Worm (Caenorhabditis elegans): ENCODE results near the gene F59B10.5.

DNA sequence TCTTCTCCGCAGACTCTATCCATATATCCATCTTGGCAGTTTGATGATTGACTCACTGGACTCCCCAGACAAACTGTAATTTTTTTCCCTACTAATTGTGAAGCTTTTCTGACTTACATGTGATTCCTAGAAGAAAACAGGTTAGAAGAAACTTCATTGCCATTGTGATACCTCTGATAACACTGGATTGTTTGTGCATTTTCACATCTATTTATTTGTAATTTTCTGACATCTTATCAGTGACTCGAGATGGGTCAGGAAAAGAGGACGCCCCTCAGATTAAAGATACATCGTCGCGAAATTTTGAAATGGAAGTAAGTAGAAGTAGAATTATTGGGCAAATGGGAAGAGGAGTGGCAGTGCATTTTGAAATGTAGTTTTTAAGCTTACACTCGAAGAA is 33.2 kb downstream of the F59B10.5 start, which contains the start of gene clec-61:
- TF ChIP-seq R02D3.7 (tag; optimal IDR thresholded peaks at IDR 0.05) = no peak
- no peak for TF ChIP-seq pqm-1 (tag; optimal IDR thresholded peaks at IDR 0.05)
- TF ChIP-seq nhr-237 (tag; optimal IDR thresholded peaks at IDR 0.05) = no peak
- no peak for TF ChIP-seq unc-62 (GFP tag; optimal IDR thresholded peaks at IDR 0.05)
- TF ChIP-seq ztf-11 (tag; optimal IDR thresholded peaks at IDR 0.05) = no peak
- TF ChIP-seq ama-1 (optimal IDR thresholded peaks at IDR 0.05) = no peak
- no peak for TF ChIP-seq jun-1 (tag; optimal IDR thresholded peaks at IDR 0.05)
- no peak for TF ChIP-seq pha-4 (tag; optimal IDR thresholded peaks at IDR 0.05)
- no peak for TF ChIP-seq skn-1 (tag; optimal IDR thresholded peaks at IDR 0.05)
- no peak for TF ChIP-seq daf-12 (tag; optimal IDR thresholded peaks at IDR 0.05)

Data from whole organism, L3 larva.